Worm (Caenorhabditis elegans) whole organism, young adult: ENCODE results near the gene F39H12.3.
A peak's percentile ranks its signal among the peaks of the same experiment; 100 is the strongest.

ENCODE experiments used
- B0035.1 ChIP-seq: sonication (generic microtip); optimal IDR thresholded peaks from 2 replicates; lab custom pipeline; 2016; ENCODE audit warnings: missing genetic modification characterization, mild to moderate bottlenecking, missing compliant biosample characterization, missing genotype, missing genetic modification reagents
- B0261.1 ChIP-seq: sonication (generic microtip); optimal IDR thresholded peaks from 2 replicates; lab custom pipeline; 2016; ENCODE audit warnings: mild to moderate bottlenecking, missing genetic modification characterization, moderate library complexity, missing compliant biosample characterization
- B0336.3 ChIP-seq: fragments of 200-800 bp; sonication (Bioruptor generic); IDR thresholded peaks from 2 replicates; pipeline ENCODE4 v1.3.6; 2022; ENCODE audit warnings: missing genetic modification characterization, missing compliant biosample characterization
- F23B12.7 ChIP-seq: sonication (generic microtip); optimal IDR thresholded peaks from 2 replicates; lab custom pipeline; 2017; ENCODE audit warnings: missing genetic modification characterization, mild to moderate bottlenecking, missing compliant biosample characterization, antibody characterized with exemption, moderate library complexity; ENCODE audit not compliant: insufficient read depth
- F39B2.1 ChIP-seq: fragments of 200-800 bp; sonication (Bioruptor generic); IDR thresholded peaks from 2 replicates; pipeline ENCODE4 v1.3.6; 2022; ENCODE audit warnings: missing genetic modification reagents, missing genetic modification characterization, missing compliant biosample characterization
- K12H6.12 ChIP-seq: fragments of 200-800 bp; sonication (Bioruptor generic); optimal IDR thresholded peaks from 2 replicates; lab custom pipeline; 2018; ENCODE audit warnings: mild to moderate bottlenecking, missing genetic modification characterization, missing compliant biosample characterization
- T07F8.4 ChIP-seq: sonication (generic microtip); optimal IDR thresholded peaks from 2 replicates; lab custom pipeline; 2016; ENCODE audit warnings: mild to moderate bottlenecking, missing genetic modification characterization, moderate library complexity, missing compliant biosample characterization
- Y53G8AR.9 ChIP-seq: fragments of 200-800 bp; sonication (Bioruptor generic); conservative IDR thresholded peaks from 2 replicates; pipeline ENCODE4 v1.3.6; 2022; ENCODE audit warnings: missing genetic modification reagents, missing genetic modification characterization, missing compliant biosample characterization
- Y95B8A.8 ChIP-seq: fragments of 200-800 bp; sonication (Bioruptor generic); IDR thresholded peaks from 2 replicates; pipeline ENCODE4 v1.3.6; 2022; ENCODE audit warnings: missing genetic modification reagents, missing genetic modification characterization, missing compliant biosample characterization
- ZK185.1 ChIP-seq: sonication (generic microtip); optimal IDR thresholded peaks from 2 replicates; lab custom pipeline; 2016; ENCODE audit warnings: mild to moderate bottlenecking, missing genetic modification characterization, missing compliant biosample characterization; ENCODE audit not compliant: poor library complexity, severe bottlenecking
- attf-6 ChIP-seq: fragments of 200-800 bp; sonication (Bioruptor generic); IDR thresholded peaks from 2 replicates; pipeline ENCODE4 v1.3.6; 2022; ENCODE audit warnings: missing genetic modification reagents, missing genetic modification characterization, missing compliant biosample characterization
- bed-1 ChIP-seq: fragments of 200-800 bp; sonication (Bioruptor generic); IDR thresholded peaks from 2 replicates; pipeline ENCODE4 v1.3.6; 2022; ENCODE audit warnings: missing genetic modification reagents, missing genetic modification characterization, missing compliant biosample characterization
- cebp-1 ChIP-seq, 2 experiments: fragments of 200-800 bp in 1 of 2; sonication (Bioruptor generic) in 1 of 2; sonication (generic microtip) in 1 of 2; IDR thresholded peaks in 1 of 2; optimal IDR thresholded peaks in 1 of 2; 2 replicates each; pipeline versions ENCODE4 v1.3.6 to Lab custom; 2017 to 2022; ENCODE audit warnings: missing compliant biosample characterization in 2 of 2, missing genetic modification characterization in 2 of 2, mild to moderate bottlenecking in 1 of 2, missing genetic modification reagents in 1 of 2, moderate library complexity in 1 of 2
- ceh-27 ChIP-seq: fragments of 200-800 bp; sonication (Bioruptor generic); optimal IDR thresholded peaks from 2 replicates; lab custom pipeline; 2018; ENCODE audit warnings: mild to moderate bottlenecking, missing genetic modification characterization, moderate library complexity, missing compliant biosample characterization
- ceh-58 ChIP-seq: fragments of 200-800 bp; sonication (Bioruptor generic); IDR thresholded peaks from 2 replicates; pipeline ENCODE4 v1.3.6; 2022; ENCODE audit warnings: missing genetic modification characterization, missing compliant biosample characterization
- ceh-79 ChIP-seq: sonication (generic microtip); optimal IDR thresholded peaks from 2 replicates; lab custom pipeline; 2017; ENCODE audit warnings: mild to moderate bottlenecking, missing genetic modification characterization, missing compliant biosample characterization
- chd-7 ChIP-seq: sonication (generic microtip); optimal IDR thresholded peaks from 2 replicates; lab custom pipeline; 2016; ENCODE audit warnings: mild to moderate bottlenecking, missing genetic modification characterization, moderate library complexity, missing compliant biosample characterization
- egrh-3 ChIP-seq: fragments of 200-800 bp; sonication (Bioruptor generic); IDR thresholded peaks from 2 replicates; pipeline ENCODE4 v1.3.6; 2022; ENCODE audit warnings: missing genetic modification reagents, missing genetic modification characterization, missing compliant biosample characterization
- ekl-4 ChIP-seq: fragments of 200-800 bp; sonication (Bioruptor generic); IDR thresholded peaks from 2 replicates; pipeline ENCODE4 v1.3.6; 2022; ENCODE audit warnings: missing genetic modification reagents, missing genetic modification characterization, missing compliant biosample characterization
- fkh-3 ChIP-seq: sonication (generic microtip); optimal IDR thresholded peaks from 2 replicates; lab custom pipeline; 2016; ENCODE audit warnings: mild to moderate bottlenecking, missing genetic modification characterization, missing compliant biosample characterization
- gei-17 ChIP-seq: fragments of 200-800 bp; sonication (Bioruptor generic); optimal IDR thresholded peaks from 2 replicates; lab custom pipeline; 2018; ENCODE audit warnings: mild to moderate bottlenecking, missing genetic modification characterization, missing compliant biosample characterization
- hlh-26 ChIP-seq: fragments of 200-800 bp; sonication (Bioruptor generic); conservative IDR thresholded peaks from 2 replicates; pipeline ENCODE4 v1.3.6; 2022; ENCODE audit warnings: missing genetic modification reagents, missing genetic modification characterization, missing compliant biosample characterization
- hmg-1.2 ChIP-seq: fragments of 200-800 bp; sonication (Bioruptor generic); IDR thresholded peaks from 2 replicates; pipeline ENCODE4 v1.3.6; 2022; ENCODE audit warnings: missing genetic modification reagents, missing genetic modification characterization, missing compliant biosample characterization
- hmg-20 ChIP-seq: fragments of 200-800 bp; sonication (Bioruptor generic); IDR thresholded peaks from 2 replicates; pipeline ENCODE4 v1.3.6; 2022; ENCODE audit warnings: missing genetic modification reagents, missing genetic modification characterization, missing compliant biosample characterization
- lin-26 ChIP-seq: fragments of 200-800 bp; sonication (Bioruptor generic); IDR thresholded peaks from 2 replicates; pipeline ENCODE4 v1.3.6; 2022; ENCODE audit warnings: missing genetic modification reagents, missing genetic modification characterization, missing compliant biosample characterization
- lsy-27 ChIP-seq: sonication (generic microtip); optimal IDR thresholded peaks from 2 replicates; lab custom pipeline; 2017; ENCODE audit warnings: missing genetic modification characterization, mild to moderate bottlenecking, missing compliant biosample characterization, antibody characterized with exemption, missing genotype, borderline replicate concordance; ENCODE audit not compliant: insufficient read depth
- madf-10 ChIP-seq: sonication (generic microtip); optimal IDR thresholded peaks from 2 replicates; lab custom pipeline; 2016; ENCODE audit warnings: mild to moderate bottlenecking, missing genetic modification characterization, missing compliant biosample characterization
- madf-3 ChIP-seq: fragments of 200-800 bp; sonication (Bioruptor generic); IDR thresholded peaks from 2 replicates; pipeline ENCODE4 v1.3.6; 2022; ENCODE audit warnings: missing genetic modification reagents, missing genetic modification characterization, missing compliant biosample characterization
- mcd-1 ChIP-seq: fragments of 200-800 bp; sonication (Bioruptor generic); IDR thresholded peaks from 2 replicates; pipeline ENCODE4 v1.3.6; 2022; ENCODE audit warnings: missing genetic modification reagents, missing genetic modification characterization, missing compliant biosample characterization
- mel-28 ChIP-seq: sonication (generic microtip); optimal IDR thresholded peaks from 2 replicates; lab custom pipeline; 2016; ENCODE audit warnings: borderline replicate concordance, mild to moderate bottlenecking, missing genetic modification characterization, missing compliant biosample characterization
- mes-4 ChIP-seq: sonication (generic microtip); optimal IDR thresholded peaks from 2 replicates; lab custom pipeline; 2016; ENCODE audit warnings: missing genotype, missing genetic modification characterization, missing compliant biosample characterization
- nfya-1 ChIP-seq: sonication (generic microtip); optimal IDR thresholded peaks from 2 replicates; lab custom pipeline; 2017; ENCODE audit warnings: antibody characterized with exemption, missing compliant biosample characterization, missing genetic modification characterization, borderline replicate concordance; ENCODE audit not compliant: insufficient read depth
- nhr-27 ChIP-seq: fragments of 200-800 bp; sonication (Bioruptor generic); optimal IDR thresholded peaks from 2 replicates; lab custom pipeline; 2018; ENCODE audit warnings: mild to moderate bottlenecking, missing genetic modification characterization, moderate library complexity, missing compliant biosample characterization
- nhr-80 ChIP-seq: sonication (generic microtip); optimal IDR thresholded peaks from 2 replicates; lab custom pipeline; 2016; ENCODE audit warnings: missing genetic modification characterization, missing compliant biosample characterization
- nhr-90 ChIP-seq: sonication (generic microtip); optimal IDR thresholded peaks from 2 replicates; lab custom pipeline; 2016; ENCODE audit warnings: missing genotype, mild to moderate bottlenecking, missing genetic modification characterization, missing compliant biosample characterization
- pha-4 ChIP-seq: fragments of 150-350 bp; sonication (generic microtip); optimal IDR thresholded peaks from 2 replicates; lab custom pipeline; 2014; ENCODE audit warnings: missing biosample characterization, missing genetic modification reagents, missing genetic modification characterization
- rpc-1 ChIP-seq, 2 experiments: fragments of 150-350 bp in 1 of 2; sonication (generic microtip) in 1 of 2; optimal IDR thresholded peaks; 2 replicates each; lab custom pipeline; 2014 to 2018; ENCODE audit warnings: missing biosample characterization in 1 of 2, missing genetic modification characterization in 1 of 2, missing genetic modification reagents in 1 of 2, missing genotype in 1 of 2
- sea-2 ChIP-seq: fragments of 200-800 bp; sonication (Bioruptor generic); IDR thresholded peaks from 2 replicates; pipeline ENCODE4 v1.3.6; 2022; ENCODE audit warnings: missing genetic modification characterization, missing compliant biosample characterization
- snpc-1.1 ChIP-seq: sonication (generic microtip); optimal IDR thresholded peaks from 2 replicates; lab custom pipeline; 2017; ENCODE audit warnings: missing genetic modification characterization, mild to moderate bottlenecking, missing compliant biosample characterization, antibody characterized with exemption, moderate library complexity, missing genotype, missing genetic modification reagents; ENCODE audit not compliant: insufficient read depth
- zfh-2 ChIP-seq: fragments of 200-800 bp; sonication (Bioruptor generic); conservative IDR thresholded peaks from 2 replicates; pipeline ENCODE4 v1.3.6; 2022; ENCODE audit warnings: missing genetic modification reagents, missing genetic modification characterization, missing compliant biosample characterization
- ztf-26 ChIP-seq: sonication (generic microtip); optimal IDR thresholded peaks from 2 replicates; lab custom pipeline; 2017; ENCODE audit warnings: missing genetic modification characterization, missing compliant biosample characterization

The F39H12.3 gene

ce11 chrX:841393-841792, at the start of gene F39H12.3:
TSS of gene F39H12.3 (minus strand) at chrX:841493.
- TF ChIP-seq hmg-20 (GFP tag; lab: Robert Waterston, UW) (no peak), madf-3 (GFP tag; lab: Robert Waterston, UW) (no peak), rpc-1 (optimal IDR thresholded peaks at IDR 0.05; lab: Kevin White, UChicago) (no peak), rpc-1 (tag; optimal IDR thresholded peaks at IDR 0.05; lab: Kevin White, UChicago) (no peak), nfya-1 (tag; lab: Kevin White, UChicago) (no peak), lin-26 (GFP tag; lab: Robert Waterston, UW) (no peak), ceh-27 (GFP tag; lab: Kevin White, UChicago) (no peak), mes-4 (no peak), Y53G8AR.9 (no peak), pha-4 (tag; lab: Kevin White, UChicago) (no peak)

- TF ChIP-seq mcd-1 (GFP tag; lab: Robert Waterston, UW) (no peak), madf-10 (tag; lab: Kevin White, UChicago) (no peak), B0336.3 (GFP tag; lab: Robert Waterston, UW) (no peak), nhr-80 (no peak), egrh-3 (GFP tag; lab: Robert Waterston, UW) (no peak), F23B12.7 (tag; lab: Kevin White, UChicago) (no peak), B0261.1 (no peak), ceh-58 (GFP tag; lab: Robert Waterston, UW) (no peak), sea-2 (GFP tag; lab: Robert Waterston, UW) (no peak), zfh-2 (GFP tag; lab: Robert Waterston, UW) (no peak), cebp-1 (GFP tag; IDR thresholded peaks at IDR 0.05; lab: Robert Waterston, UW) (no peak), cebp-1 (tag; optimal IDR thresholded peaks at IDR 0.05; lab: Kevin White, UChicago) (no peak)
Measured at ce11 chrX:888294-888693, 47.0 kb upstream of the F39H12.3 start, which contains the start of gene mam-1. TSS of gene mam-1 (minus strand) at chrX:888394.

- TF ChIP-seq ceh-79 (tag; lab: Kevin White, UChicago): no peak
- TF ChIP-seq ceh-58 (GFP tag; lab: Robert Waterston, UW): no peak
- TF ChIP-seq attf-6: no peak
- TF ChIP-seq T07F8.4 (tag; lab: Kevin White, UChicago): no peak
- TF ChIP-seq hlh-26: no peak
- TF ChIP-seq fkh-3 (tag; lab: Kevin White, UChicago): no peak
- no peak for TF ChIP-seq B0035.1 (tag; lab: Kevin White, UChicago)
- TF ChIP-seq Y95B8A.8 (GFP tag; lab: Robert Waterston, UW): no peak
- no peak for TF ChIP-seq nhr-27 (tag; lab: Kevin White, UChicago)
- TF ChIP-seq gei-17: no peak
- no peak for TF ChIP-seq lsy-27 (tag; lab: Kevin White, UChicago)
- TF ChIP-seq mel-28 (tag; lab: Kevin White, UChicago): no peak
Measured at ce11 chrX:880367-880766, 39.1 kb upstream of the F39H12.3 start, which contains the start of gene ZC13.2. TSS of gene ZC13.2 (plus strand) at chrX:880667.

DNA sequence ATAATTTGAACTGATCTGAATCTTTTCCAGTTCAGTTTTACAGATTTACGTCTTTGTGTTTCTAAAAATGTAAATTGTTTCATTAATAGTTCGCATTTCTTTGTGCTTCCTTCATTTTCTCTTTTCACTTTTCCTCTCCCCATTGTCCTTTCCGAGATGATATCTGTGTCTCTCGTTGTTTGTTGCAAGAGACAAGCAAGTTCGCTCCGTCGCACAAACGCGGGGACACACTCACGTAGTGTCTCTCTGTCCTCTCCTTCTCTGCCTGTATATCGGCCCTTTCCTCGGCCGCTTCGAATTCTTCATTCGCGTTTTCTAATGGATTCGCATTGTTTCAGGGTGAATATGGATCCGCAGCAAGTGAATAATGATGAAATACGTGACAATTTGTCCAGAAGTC, 35.6 kb upstream of the F39H12.3 start, which contains the start of gene ZC13.1:
Gene ZC13.1, plus strand, starts transcription at position 305 of the 400 bp plus-strand sequence.
- TF ChIP-seq nhr-90 (tag; lab: Kevin White, UChicago) (no peak), hmg-1.2 (peak; percentile 50; the same call in 1 of the 2 replicates), Y95B8A.8 (GFP tag; lab: Robert Waterston, UW) (no peak), K12H6.12 (peak; percentile 0), T07F8.4 (tag; lab: Kevin White, UChicago) (no peak), F39B2.1 (no peak), lsy-27 (tag; lab: Kevin White, UChicago) (no peak), snpc-1.1 (no peak), bed-1 (GFP tag; lab: Robert Waterston, UW) (no peak), ztf-26 (no peak), cebp-1 (GFP tag; IDR thresholded peaks at IDR 0.05; lab: Robert Waterston, UW) (peak; percentile 38; the same call in 1 of the 2 replicates), cebp-1 (tag; optimal IDR thresholded peaks at IDR 0.05; lab: Kevin White, UChicago) (no peak), fkh-3 (tag; lab: Kevin White, UChicago) (no peak), ZK185.1 (tag; lab: Kevin White, UChicago) (peak; percentile 12), chd-7 (tag; lab: Kevin White, UChicago) (no peak), mcd-1 (GFP tag; lab: Robert Waterston, UW) (peak; percentile 84), nhr-80 (peak; percentile 66), ceh-27 (GFP tag; lab: Kevin White, UChicago) (peak; percentile 46), ekl-4 (GFP tag; lab: Robert Waterston, UW) (0 out of 2 replicates have a peak, but pooled peaks have one; percentile 8), F23B12.7 (tag; lab: Kevin White, UChicago) (peak; percentile 65)
